Fruit fly (Drosophila melanogaster) whole organism, pupa: ENCODE data around the gene hook.
A peak's percentile ranks its signal among the peaks of the same experiment; 100 is the strongest.

Experiments used
- CG10348 ChIP-seq: fragments of 200-800 bp; sonication (Bioruptor generic); IDR thresholded peaks from 2 replicates; pipeline ENCODE4 v1.3.6; 2022; ENCODE audit warnings: missing biosample characterization, missing genetic modification characterization
- CG12605 ChIP-seq: fragments of 200-800 bp; sonication (Bioruptor generic); IDR thresholded peaks from 2 replicates; pipeline ENCODE4 v1.3.6; 2022; ENCODE audit warnings: missing biosample characterization, missing genetic modification characterization
- CG13204 ChIP-seq: fragments of 200-800 bp; sonication (Bioruptor generic); optimal IDR thresholded peaks from 2 replicates; lab custom pipeline; 2018; ENCODE audit warnings: missing biosample characterization, mild to moderate bottlenecking, missing genetic modification characterization, moderate library complexity
- CG14655 ChIP-seq: fragments of 200-800 bp; sonication (Bioruptor generic); optimal IDR thresholded peaks from 3 replicates; lab custom pipeline; 2017; ENCODE audit warnings: mild to moderate bottlenecking, missing biosample characterization, missing genetic modification reagents, missing genetic modification characterization
- CG15710 ChIP-seq: fragments of 200-800 bp; sonication (Bioruptor generic); optimal IDR thresholded peaks from 2 replicates; lab custom pipeline; 2018; ENCODE audit warnings: missing biosample characterization, mild to moderate bottlenecking, missing genetic modification characterization, moderate library complexity
- CG17806 ChIP-seq: fragments of 200-800 bp; sonication (Bioruptor generic); optimal IDR thresholded peaks from 2 replicates; lab custom pipeline; 2018; ENCODE audit warnings: missing biosample characterization, mild to moderate bottlenecking, missing genetic modification characterization, moderate library complexity
- CG32121 ChIP-seq: fragments of 200-800 bp; sonication (Bioruptor generic); IDR thresholded peaks from 2 replicates; pipeline ENCODE4 v1.3.6; 2022; ENCODE audit warnings: missing biosample characterization, missing genetic modification characterization
- CG34367 ChIP-seq: fragments of 200-800 bp; sonication (Bioruptor generic); optimal IDR thresholded peaks from 2 replicates; lab custom pipeline; 2018; ENCODE audit warnings: missing biosample characterization, mild to moderate bottlenecking, missing genetic modification characterization
- CG4496 ChIP-seq: fragments of 200-800 bp; sonication (Bioruptor generic); IDR thresholded peaks from 3 replicates; pipeline ENCODE4 v1.3.6; 2022; ENCODE audit warnings: missing biosample characterization, missing genetic modification characterization
- CG8159 ChIP-seq: fragments of 200-800 bp; sonication (Bioruptor generic); optimal IDR thresholded peaks from 3 replicates; lab custom pipeline; 2018; ENCODE audit warnings: missing biosample characterization, mild to moderate bottlenecking, missing genetic modification characterization, moderate library complexity
- CG8301 ChIP-seq: fragments of 200-800 bp; sonication (Bioruptor generic); optimal IDR thresholded peaks from 2 replicates; lab custom pipeline; 2018; ENCODE audit warnings: missing biosample characterization, mild to moderate bottlenecking, missing genetic modification characterization
- CG9948 ChIP-seq: fragments of 200-800 bp; sonication (Bioruptor generic); optimal IDR thresholded peaks from 2 replicates; lab custom pipeline; 2018; ENCODE audit warnings: missing biosample characterization, mild to moderate bottlenecking, missing genetic modification characterization, moderate library complexity
- D1 ChIP-seq: fragments of 200-800 bp; sonication (Bioruptor generic); optimal IDR thresholded peaks from 2 replicates; lab custom pipeline; 2018; ENCODE audit warnings: missing biosample characterization, mild to moderate bottlenecking, missing genetic modification characterization, moderate library complexity
- EcR ChIP-seq: fragments of 200-800 bp; sonication (Bioruptor generic); optimal IDR thresholded peaks from 3 replicates; lab custom pipeline; 2019; ENCODE audit warnings: missing biosample characterization, missing genetic modification characterization, mild to moderate bottlenecking, moderate library complexity, missing genetic modification reagents
- Ets98B ChIP-seq: fragments of 200-800 bp; sonication (Bioruptor generic); IDR thresholded peaks from 2 replicates; pipeline ENCODE4 v1.3.6; 2022; ENCODE audit warnings: missing biosample characterization, missing genetic modification characterization
- Pif1A ChIP-seq: fragments of 200-800 bp; sonication (Bioruptor generic); optimal IDR thresholded peaks from 3 replicates; lab custom pipeline; 2016; ENCODE audit warnings: missing biosample characterization, missing genetic modification characterization
- Pif1B ChIP-seq: fragments of 200-800 bp; sonication (Bioruptor generic); optimal IDR thresholded peaks from 3 replicates; lab custom pipeline; 2016; ENCODE audit warnings: missing biosample characterization, missing genetic modification characterization
- Snoo ChIP-seq: fragments of 200-800 bp; sonication (Bioruptor generic); optimal IDR thresholded peaks from 3 replicates; lab custom pipeline; 2017; ENCODE audit warnings: missing biosample characterization, mild to moderate bottlenecking, missing genetic modification characterization, inconsistent platforms
- fd96Ca ChIP-seq: fragments of 200-800 bp; sonication (Bioruptor generic); IDR thresholded peaks from 3 replicates; pipeline ENCODE4 v1.3.6; 2022; ENCODE audit warnings: missing biosample characterization, missing genetic modification characterization
- gl ChIP-seq: fragments of 200-800 bp; sonication (Bioruptor generic); optimal IDR thresholded peaks from 2 replicates; lab custom pipeline; 2018; ENCODE audit warnings: missing biosample characterization, mild to moderate bottlenecking, missing genetic modification characterization
- rn ChIP-seq: fragments of 200-800 bp; sonication (Bioruptor generic); IDR thresholded peaks from 2 replicates; pipeline ENCODE4 v1.3.6; 2022; ENCODE audit warnings: missing biosample characterization, missing genetic modification characterization

hook gene

dm6 chr2L:19019640-19020039 lies 13.7 kb downstream of the hook start:
- no peak for TF ChIP-seq gl (tag; lab: Kevin White, UChicago)
- peak; percentile 58 for TF ChIP-seq CG13204 (GFP tag; lab: Kevin White, UChicago)

dm6 chr2L:19019160-19019592 lies 14.1 kb downstream of the hook start:
- TF ChIP-seq CG8159 = peak; percentile 50
- no peak for TF ChIP-seq D1 (tag; lab: Kevin White, UChicago)
- TF ChIP-seq CG10348 = no peak
- peak; percentile 3 for TF ChIP-seq Pif1A
- peak; percentile 38 for TF ChIP-seq CG15710 (tag; lab: Kevin White, UChicago)
- peak; percentile 19 for TF ChIP-seq CG14655 (GFP tag; lab: Kevin White, UChicago)
- TF ChIP-seq, all 21 proteins: peak for 4

dm6 chr2L:19018266-19018665 lies 15.0 kb downstream of the hook start:
- TF ChIP-seq CG9948 (tag; lab: Kevin White, UChicago) (no peak), Pif1B (GFP tag; lab: Kevin White, UChicago) (no peak), CG13204 (GFP tag; lab: Kevin White, UChicago) (peak; percentile 16), CG8159 (no peak), D1 (tag; lab: Kevin White, UChicago) (no peak), CG32121 (GFP tag; lab: Robert Waterston, UW) (no peak), EcR (GFP tag; lab: Kevin White, UChicago) (no peak)

dm6 chr2L:19017060-19017459 lies 16.2 kb downstream of the hook start:
- TF ChIP-seq Snoo (tag; lab: Kevin White, UChicago) = no peak
- TF ChIP-seq gl (tag; lab: Kevin White, UChicago) = no peak
- no peak for TF ChIP-seq fd96Ca
- TF ChIP-seq EcR (GFP tag; lab: Kevin White, UChicago) = no peak
- no peak for TF ChIP-seq CG34367 (tag; lab: Kevin White, UChicago)
- TF ChIP-seq CG8301 = no peak
- no peak for TF ChIP-seq rn (GFP tag; lab: Robert Waterston, UW)
- TF ChIP-seq CG10348 = no peak
- TF ChIP-seq, all 21 proteins: peak for 0

- peak; percentile 50 for TF ChIP-seq CG13204 (GFP tag; lab: Kevin White, UChicago)
- no peak for TF ChIP-seq CG15710 (tag; lab: Kevin White, UChicago)
Observed at dm6 chr2L:19015628-19016027, 17.7 kb downstream of the hook start.

dm6 chr2L:19014881-19015366 lies 18.4 kb downstream of the hook start:
- TF ChIP-seq CG12605 (GFP tag; lab: Robert Waterston, UW) (no peak), rn (GFP tag; lab: Robert Waterston, UW) (no peak), CG14655 (GFP tag; lab: Kevin White, UChicago) (no peak), fd96Ca (no peak), EcR (GFP tag; lab: Kevin White, UChicago) (no peak), Pif1A (no peak), CG9948 (tag; lab: Kevin White, UChicago) (no peak), CG10348 (no peak), CG13204 (GFP tag; lab: Kevin White, UChicago) (no peak), Ets98B (no peak), gl (tag; lab: Kevin White, UChicago) (no peak), CG32121 (GFP tag; lab: Robert Waterston, UW) (no peak), CG8159 (no peak), Pif1B (GFP tag; lab: Kevin White, UChicago) (no peak), D1 (tag; lab: Kevin White, UChicago) (no peak), Snoo (tag; lab: Kevin White, UChicago) (no peak), CG17806 (tag; lab: Kevin White, UChicago) (no peak), CG34367 (tag; lab: Kevin White, UChicago) (no peak), CG15710 (tag; lab: Kevin White, UChicago) (no peak), CG4496 (GFP tag; lab: Robert Waterston, UW) (no peak)
- TF ChIP-seq, all 21 proteins: peak for 0

- peak; percentile 76 for TF ChIP-seq CG8159
- TF ChIP-seq D1 (tag; lab: Kevin White, UChicago) = no peak
- TF ChIP-seq CG34367 (tag; lab: Kevin White, UChicago) = peak; percentile 39
- no peak for TF ChIP-seq gl (tag; lab: Kevin White, UChicago)
- peak; percentile 58 for TF ChIP-seq CG14655 (GFP tag; lab: Kevin White, UChicago)
- TF ChIP-seq CG17806 (tag; lab: Kevin White, UChicago) = peak; percentile 57
- no peak for TF ChIP-seq fd96Ca
- no peak for TF ChIP-seq CG10348
- peak; percentile 55 for TF ChIP-seq CG9948 (tag; lab: Kevin White, UChicago)
- TF ChIP-seq CG4496 (GFP tag; lab: Robert Waterston, UW) = peak; percentile 40; the same call in 1 of the 3 replicates
- peak; percentile 67 for TF ChIP-seq CG15710 (tag; lab: Kevin White, UChicago)
- TF ChIP-seq Ets98B = no peak
- no peak for TF ChIP-seq CG13204 (GFP tag; lab: Kevin White, UChicago)
- peak; percentile 24 for TF ChIP-seq Snoo (tag; lab: Kevin White, UChicago)
- no peak for TF ChIP-seq rn (GFP tag; lab: Robert Waterston, UW)
- peak; percentile 4 for TF ChIP-seq Pif1B (GFP tag; lab: Kevin White, UChicago)
- TF ChIP-seq CG32121 (GFP tag; lab: Robert Waterston, UW) = no peak
- TF ChIP-seq EcR (GFP tag; lab: Kevin White, UChicago) = no peak
- peak; percentile 10 for TF ChIP-seq Pif1A
- peak; percentile 35 for TF ChIP-seq CG8301
- no peak for TF ChIP-seq CG12605 (GFP tag; lab: Robert Waterston, UW)
Observed at dm6 chr2L:19014032-19014880, 19.0 kb downstream of the hook start.
